Worm (Caenorhabditis elegans) whole organism, mixed stage, embryonic: ENCODE data around the gene pqn-80.

Experiments
- M03D4.4 ChIP-seq: sonication (generic microtip); optimal IDR thresholded peaks from 2 replicates; lab custom pipeline; 2017; ENCODE audit warnings: mild to moderate bottlenecking, missing genetic modification characterization, missing compliant biosample characterization
- bed-3 ChIP-seq: fragments of 200-800 bp; sonication (Bioruptor generic); optimal IDR thresholded peaks from 3 replicates; lab custom pipeline; 2018; ENCODE audit warnings: mild to moderate bottlenecking, missing genetic modification characterization, moderate library complexity, missing compliant biosample characterization
- blmp-1 ChIP-seq: fragments of 150-350 bp; optimal IDR thresholded peaks from 2 replicates; lab custom pipeline; 2014; ENCODE audit warnings: missing biosample characterization, missing genetic modification characterization
- ceh-39 ChIP-seq: fragments of 150-350 bp; optimal IDR thresholded peaks from 2 replicates; lab custom pipeline; 2014; ENCODE audit warnings: missing biosample characterization, missing genetic modification characterization
- ceh-43 ChIP-seq: fragments of 200-800 bp; sonication (Bioruptor generic); optimal IDR thresholded peaks from 2 replicates; lab custom pipeline; 2018; ENCODE audit warnings: mild to moderate bottlenecking, missing genetic modification characterization, moderate library complexity, missing compliant biosample characterization
- ces-1 ChIP-seq: fragments of 150-350 bp; optimal IDR thresholded peaks from 2 replicates; lab custom pipeline; 2014; ENCODE audit warnings: missing biosample characterization, missing genetic modification reagents, missing genetic modification characterization
- cnd-1 ChIP-seq: fragments of 200-800 bp; sonication (Bioruptor generic); optimal IDR thresholded peaks from 2 replicates; lab custom pipeline; 2018; ENCODE audit warnings: mild to moderate bottlenecking, missing genetic modification characterization, missing compliant biosample characterization
- drap-1 ChIP-seq: fragments of 200-800 bp; sonication (Bioruptor generic); optimal IDR thresholded peaks from 3 replicates; lab custom pipeline; 2018; ENCODE audit warnings: mild to moderate bottlenecking, missing genetic modification characterization, missing compliant biosample characterization
- elt-1 ChIP-seq: sonication (generic microtip); optimal IDR thresholded peaks from 2 replicates; lab custom pipeline; 2017; ENCODE audit warnings: missing genetic modification characterization, mild to moderate bottlenecking, missing compliant biosample characterization, antibody characterized with exemption, moderate library complexity, borderline replicate concordance; ENCODE audit not compliant: insufficient read depth
- elt-3 ChIP-seq: fragments of 150-350 bp; optimal IDR thresholded peaks from 2 replicates; lab custom pipeline; 2014; ENCODE audit warnings: missing biosample characterization, missing genetic modification characterization
- flh-1 ChIP-seq: fragments of 200-800 bp; sonication (Bioruptor generic); optimal IDR thresholded peaks from 2 replicates; lab custom pipeline; 2018; ENCODE audit warnings: mild to moderate bottlenecking, missing genetic modification characterization, moderate library complexity, missing compliant biosample characterization
- ham-2 ChIP-seq: fragments of 200-800 bp; sonication (Bioruptor generic); optimal IDR thresholded peaks from 2 replicates; lab custom pipeline; 2018; ENCODE audit warnings: mild to moderate bottlenecking, missing genetic modification characterization, missing compliant biosample characterization
- hlh-1 ChIP-seq: fragments of 150-350 bp; optimal IDR thresholded peaks from 2 replicates; lab custom pipeline; 2014; ENCODE audit warnings: missing biosample characterization, missing genetic modification reagents, missing genetic modification characterization
- lin-13 ChIP-seq: fragments of 150-350 bp; optimal IDR thresholded peaks from 2 replicates; lab custom pipeline; 2014; ENCODE audit warnings: missing biosample characterization, missing genetic modification characterization
- lin-32 ChIP-seq: fragments of 200-800 bp; sonication (Bioruptor generic); optimal IDR thresholded peaks from 2 replicates; lab custom pipeline; 2018; ENCODE audit warnings: mild to moderate bottlenecking, missing genetic modification characterization, missing compliant biosample characterization
- lsy-2 ChIP-seq: fragments of 150-350 bp; optimal IDR thresholded peaks from 2 replicates; lab custom pipeline; 2014; ENCODE audit warnings: missing biosample characterization, missing genetic modification characterization
- mab-5 ChIP-seq: fragments of 150-350 bp; optimal IDR thresholded peaks from 2 replicates; lab custom pipeline; 2014; ENCODE audit warnings: missing biosample characterization, missing genetic modification characterization
- mep-1 ChIP-seq: fragments of 150-350 bp; optimal IDR thresholded peaks from 2 replicates; lab custom pipeline; 2017; ENCODE audit warnings: missing biosample characterization, missing genetic modification reagents, missing genetic modification characterization, inconsistent platforms
- mls-2 ChIP-seq: sonication (generic microtip); optimal IDR thresholded peaks from 2 replicates; lab custom pipeline; 2016; ENCODE audit warnings: mild to moderate bottlenecking, missing genetic modification characterization, moderate library complexity, missing compliant biosample characterization
- nhr-12 ChIP-seq: fragments of 150-350 bp; optimal IDR thresholded peaks from 2 replicates; lab custom pipeline; 2014; ENCODE audit warnings: missing biosample characterization, missing genetic modification characterization
- nhr-2 ChIP-seq: fragments of 150-350 bp; optimal IDR thresholded peaks from 2 replicates; lab custom pipeline; 2014; ENCODE audit warnings: missing biosample characterization, missing genetic modification characterization
- nhr-237 ChIP-seq: fragments of 150-350 bp; optimal IDR thresholded peaks from 2 replicates; lab custom pipeline; 2014; ENCODE audit warnings: missing biosample characterization, missing genetic modification characterization
- nhr-28 ChIP-seq: fragments of 150-350 bp; optimal IDR thresholded peaks from 2 replicates; lab custom pipeline; 2014; ENCODE audit warnings: missing biosample characterization, missing genetic modification characterization
- nhr-76 ChIP-seq: sonication (generic microtip); optimal IDR thresholded peaks from 2 replicates; lab custom pipeline; 2017; ENCODE audit warnings: missing biosample characterization, missing genetic modification characterization
- pha-4 ChIP-seq: fragments of 150-350 bp; optimal IDR thresholded peaks from 2 replicates; lab custom pipeline; 2018; ENCODE audit warnings: missing biosample characterization, missing genetic modification reagents, missing genetic modification characterization
- sem-2 ChIP-seq: fragments of 200-800 bp; sonication (Bioruptor generic); optimal IDR thresholded peaks from 2 replicates; lab custom pipeline; 2018; ENCODE audit warnings: mild to moderate bottlenecking, missing genetic modification characterization, missing compliant biosample characterization
- snpc-4 ChIP-seq: fragments of 150-350 bp; optimal IDR thresholded peaks from 2 replicates; lab custom pipeline; 2014; ENCODE audit warnings: missing biosample characterization, missing genetic modification characterization
- sptf-1 ChIP-seq: sonication (generic microtip); optimal IDR thresholded peaks from 2 replicates; lab custom pipeline; 2017; ENCODE audit warnings: mild to moderate bottlenecking, missing genetic modification characterization, moderate library complexity, missing compliant biosample characterization
- tbx-8 ChIP-seq: fragments of 200-800 bp; sonication (Bioruptor generic); optimal IDR thresholded peaks from 2 replicates; lab custom pipeline; 2018; ENCODE audit warnings: mild to moderate bottlenecking, missing genetic modification characterization, moderate library complexity, missing compliant biosample characterization
- unc-120 ChIP-seq: sonication (generic microtip); optimal IDR thresholded peaks from 2 replicates; lab custom pipeline; 2017; ENCODE audit warnings: missing genetic modification characterization, missing compliant biosample characterization; ENCODE audit not compliant: poor library complexity, severe bottlenecking
- unc-39 ChIP-seq: fragments of 150-350 bp; optimal IDR thresholded peaks from 2 replicates; lab custom pipeline; 2014; ENCODE audit warnings: missing biosample characterization, missing genetic modification characterization
- unc-62 ChIP-seq: fragments of 150-350 bp; optimal IDR thresholded peaks from 2 replicates; lab custom pipeline; 2014; ENCODE audit warnings: missing biosample characterization, missing genetic modification reagents, missing genetic modification characterization
- zip-8 ChIP-seq: fragments of 150-350 bp; optimal IDR thresholded peaks from 2 replicates; lab custom pipeline; 2014; ENCODE audit warnings: missing biosample characterization, missing genetic modification characterization
- ztf-11 ChIP-seq: fragments of 150-350 bp; optimal IDR thresholded peaks from 2 replicates; lab custom pipeline; 2014; ENCODE audit warnings: missing biosample characterization, missing genetic modification characterization

pqn-80 gene

DNA sequence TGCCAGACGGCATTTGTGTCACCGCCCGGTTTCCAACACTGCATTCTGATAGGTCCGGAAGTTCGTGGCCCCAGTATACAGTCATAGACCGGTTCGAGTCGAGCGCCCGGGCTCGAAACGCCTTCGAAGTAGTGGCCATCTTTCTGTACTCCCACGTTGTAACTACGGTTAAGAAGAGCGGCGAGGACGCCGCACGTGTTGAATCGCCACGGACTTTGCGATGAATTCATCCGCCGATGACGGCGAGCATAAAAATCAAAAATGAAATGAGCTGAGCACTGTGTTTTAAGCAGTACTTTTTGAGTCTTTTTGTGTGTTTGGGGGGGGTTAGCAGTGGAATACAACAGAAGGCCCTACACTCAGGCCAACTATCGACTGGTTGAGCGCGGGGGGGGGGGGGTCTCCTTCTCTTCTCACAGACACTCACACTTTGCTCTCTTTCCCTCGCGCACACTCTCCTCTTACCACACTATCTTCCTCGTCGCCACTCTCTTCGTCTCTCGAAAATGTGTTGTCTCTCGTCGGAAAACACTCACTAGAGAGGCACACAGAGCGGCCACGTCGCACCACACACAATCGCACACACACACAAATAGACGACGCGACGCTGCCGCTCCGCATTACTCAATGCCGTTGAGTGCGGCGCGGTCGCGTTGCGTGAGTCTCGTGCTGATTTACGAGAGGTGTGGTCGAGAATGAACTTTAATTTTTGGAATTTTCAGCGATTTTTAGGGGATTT lies 18.0 kb upstream of the pqn-80 start, which contains the start of gene epc-1 (continued):
- TF ChIP-seq drap-1 (GFP tag; lab: Kevin White, UChicago), result peak; percentile 82
- TF ChIP-seq nhr-76 (tag; lab: Kevin White, UChicago), result no peak
- TF ChIP-seq hlh-1, result peak; percentile 59
- peak; percentile 46 for TF ChIP-seq M03D4.4
- TF ChIP-seq unc-62 (GFP tag; lab: Kevin White, UChicago), result peak; percentile 50
- peak; percentile 84 for TF ChIP-seq sptf-1 (tag; lab: Kevin White, UChicago)
- peak; percentile 74 for TF ChIP-seq ztf-11 (tag; lab: Kevin White, UChicago)
- no peak for TF ChIP-seq nhr-2
- TF ChIP-seq zip-8 (tag; lab: Kevin White, UChicago), result no peak
- no peak for TF ChIP-seq snpc-4 (tag; lab: Kevin White, UChicago)
- no peak for TF ChIP-seq elt-3

DNA sequence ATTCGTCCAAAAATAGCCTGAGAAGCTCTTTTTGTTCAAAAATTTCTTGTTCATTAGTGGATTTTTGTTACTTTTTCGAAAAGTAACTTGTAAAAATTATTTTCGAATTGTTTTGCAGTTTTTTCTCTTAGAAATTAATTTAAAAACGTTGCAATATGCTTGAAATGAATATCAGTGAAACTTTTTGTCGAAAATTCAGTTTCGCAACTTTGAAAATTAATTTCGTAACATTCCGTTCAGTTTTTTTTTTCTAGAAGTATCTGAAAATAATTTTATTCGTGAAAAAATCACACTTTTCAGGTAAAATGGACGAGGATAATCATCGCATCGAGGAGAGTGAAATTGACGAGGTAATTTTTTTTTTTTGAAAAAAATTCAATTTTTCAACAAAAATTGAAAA lies 17.4 kb upstream of the pqn-80 start, which contains the start of gene Y111B2A.12:
Y111B2A.12 (plus strand) TSS at position 301 of the 400 bp plus-strand sequence.
- no peak for TF ChIP-seq ceh-39 (tag; lab: Kevin White, UChicago)
- TF ChIP-seq flh-1 (GFP tag; lab: Kevin White, UChicago), result no peak
- no peak for TF ChIP-seq tbx-8
- TF ChIP-seq hlh-1, result no peak
- no peak for TF ChIP-seq cnd-1
- TF ChIP-seq elt-1 (tag; lab: Kevin White, UChicago), result no peak
- TF ChIP-seq snpc-4 (tag; lab: Kevin White, UChicago), result no peak
- no peak for TF ChIP-seq mab-5 (tag; lab: Kevin White, UChicago)
- TF ChIP-seq lsy-2 (tag; lab: Kevin White, UChicago), result no peak
- TF ChIP-seq, all 35 proteins: peak for 0

DNA sequence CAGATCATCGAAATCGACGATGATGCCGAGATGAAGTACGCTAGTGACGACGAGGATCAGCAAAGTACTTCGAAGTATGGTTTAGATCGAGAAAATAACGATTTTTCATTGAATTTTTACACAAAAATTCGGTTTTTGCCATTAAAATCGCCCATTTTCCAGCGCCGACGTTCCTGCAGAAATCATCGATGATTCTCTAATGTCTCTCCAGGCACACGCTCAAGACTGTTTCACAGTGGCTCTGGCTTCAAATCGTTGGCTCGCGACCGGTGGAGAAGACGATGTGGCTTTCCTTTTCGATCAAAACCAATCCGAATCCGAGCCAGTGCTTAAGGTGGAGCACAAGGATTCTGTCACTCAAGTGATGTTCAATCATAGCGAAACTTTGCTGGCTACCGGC lies 17.0 kb upstream of the pqn-80 start:
- TF ChIP-seq lsy-2 (tag; lab: Kevin White, UChicago), result no peak
- TF ChIP-seq M03D4.4, result no peak
- no peak for TF ChIP-seq ham-2 (GFP tag; lab: Kevin White, UChicago)
- TF ChIP-seq snpc-4 (tag; lab: Kevin White, UChicago), result no peak
- no peak for TF ChIP-seq lin-13 (tag; lab: Kevin White, UChicago)
- no peak for TF ChIP-seq nhr-2
- no peak for TF ChIP-seq zip-8 (tag; lab: Kevin White, UChicago)
- no peak for TF ChIP-seq cnd-1

DNA sequence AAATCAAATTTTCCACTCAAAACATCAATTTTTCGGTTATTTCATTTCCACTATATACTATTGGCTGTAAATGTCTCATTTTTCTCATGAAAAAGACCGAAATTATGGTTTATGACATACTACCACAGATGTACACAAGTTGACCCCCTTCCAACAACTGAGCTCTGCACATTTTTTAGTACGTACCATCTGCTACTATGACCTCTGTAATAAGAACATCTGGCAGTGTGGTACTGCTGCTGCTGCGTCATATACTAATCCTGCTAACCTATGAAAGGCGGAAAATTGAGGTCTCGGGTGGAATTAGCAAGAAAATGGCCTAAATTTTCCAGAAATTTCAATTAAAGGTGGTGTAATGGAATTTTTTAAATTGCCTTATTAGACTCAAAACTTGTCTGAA lies 15.0 kb upstream of the pqn-80 start:
- no peak for TF ChIP-seq elt-1 (tag; lab: Kevin White, UChicago)
- TF ChIP-seq hlh-1, result no peak
- no peak for TF ChIP-seq ceh-43 (GFP tag; lab: Kevin White, UChicago)
- TF ChIP-seq zip-8 (tag; lab: Kevin White, UChicago), result no peak
- TF ChIP-seq cnd-1, result peak; percentile 96
- TF ChIP-seq unc-39, result no peak
- no peak for TF ChIP-seq sptf-1 (tag; lab: Kevin White, UChicago)
- no peak for TF ChIP-seq bed-3 (GFP tag; lab: Kevin White, UChicago)
- no peak for TF ChIP-seq ces-1
- TF ChIP-seq sem-2, result no peak
- no peak for TF ChIP-seq nhr-76 (tag; lab: Kevin White, UChicago)
- TF ChIP-seq lin-13 (tag; lab: Kevin White, UChicago), result no peak
- TF ChIP-seq unc-62 (GFP tag; lab: Kevin White, UChicago), result no peak
- peak; percentile 82 for TF ChIP-seq lin-32
- no peak for TF ChIP-seq elt-3
- no peak for TF ChIP-seq mep-1 (tag; lab: Kevin White, UChicago)
- TF ChIP-seq nhr-2, result peak; percentile 81
- TF ChIP-seq mab-5 (tag; lab: Kevin White, UChicago), result no peak
- TF ChIP-seq ztf-11 (tag; lab: Kevin White, UChicago), result no peak
- TF ChIP-seq ham-2 (GFP tag; lab: Kevin White, UChicago), result no peak
- no peak for TF ChIP-seq flh-1 (GFP tag; lab: Kevin White, UChicago)
- TF ChIP-seq, all 35 proteins: peak for 3

DNA sequence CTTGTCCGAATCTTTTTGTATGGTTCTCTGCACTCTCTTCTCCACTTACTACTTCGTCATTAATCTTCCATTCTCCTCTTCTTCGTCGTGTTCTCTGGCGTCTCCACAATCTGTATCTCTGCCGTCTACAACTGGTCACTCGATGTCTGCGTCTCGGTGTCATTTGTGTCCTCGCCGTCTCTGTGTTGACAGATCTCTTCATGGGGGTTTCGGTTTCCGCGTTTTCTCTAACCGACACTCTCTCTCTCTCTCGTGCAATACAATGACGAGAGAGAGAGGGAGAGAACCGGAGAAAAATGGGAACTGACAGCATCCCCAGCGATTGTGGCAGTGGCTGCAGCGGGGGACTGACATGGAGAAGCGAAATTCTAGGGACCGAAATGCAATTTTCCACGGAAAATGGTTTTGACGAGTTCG lies 13.8 kb upstream of the pqn-80 start:
- TF ChIP-seq drap-1 (GFP tag; lab: Kevin White, UChicago), result peak; percentile 44
- peak; percentile 88 for TF ChIP-seq nhr-2
- no peak for TF ChIP-seq zip-8 (tag; lab: Kevin White, UChicago)
- peak; percentile 87 for TF ChIP-seq lsy-2 (tag; lab: Kevin White, UChicago)
- TF ChIP-seq sptf-1 (tag; lab: Kevin White, UChicago), result peak; percentile 84
- TF ChIP-seq nhr-28 (tag; lab: Kevin White, UChicago), result peak; percentile 3
- TF ChIP-seq flh-1 (GFP tag; lab: Kevin White, UChicago), result no peak
- peak; percentile 33 for TF ChIP-seq nhr-12 (tag; lab: Kevin White, UChicago)
- peak; percentile 100 for TF ChIP-seq unc-62 (GFP tag; lab: Kevin White, UChicago)
- TF ChIP-seq mab-5 (tag; lab: Kevin White, UChicago), result peak; percentile 84
- TF ChIP-seq elt-1 (tag; lab: Kevin White, UChicago), result peak; percentile 26
- peak; percentile 30 for TF ChIP-seq M03D4.4
- no peak for TF ChIP-seq bed-3 (GFP tag; lab: Kevin White, UChicago)
- TF ChIP-seq ceh-39 (tag; lab: Kevin White, UChicago), result peak; percentile 92
- peak; percentile 28 for TF ChIP-seq lin-32
- TF ChIP-seq cnd-1, result peak; percentile 79
- peak; percentile 100 for TF ChIP-seq pha-4
- peak; percentile 94 for TF ChIP-seq unc-39
- no peak for TF ChIP-seq nhr-76 (tag; lab: Kevin White, UChicago)
- TF ChIP-seq ham-2 (GFP tag; lab: Kevin White, UChicago), result peak; percentile 4
- peak; percentile 96 for TF ChIP-seq nhr-237 (tag; lab: Kevin White, UChicago)
- no peak for TF ChIP-seq tbx-8
- peak; percentile 80 for TF ChIP-seq unc-120
- peak; percentile 58 for TF ChIP-seq blmp-1 (tag; lab: Kevin White, UChicago)
- peak; percentile 84 for TF ChIP-seq mls-2
- peak; percentile 96 for TF ChIP-seq mep-1 (tag; lab: Kevin White, UChicago)
- peak; percentile 95 for TF ChIP-seq ztf-11 (tag; lab: Kevin White, UChicago)
- peak; percentile 96 for TF ChIP-seq hlh-1
- TF ChIP-seq elt-3, result peak; percentile 93
- TF ChIP-seq ces-1, result peak; percentile 97
- no peak for TF ChIP-seq sem-2
